Worm (Caenorhabditis elegans) whole organism, L1 larva: ENCODE results near the gene islo-1.

Source experiments
- C34B4.2 ChIP-seq: sonication (generic microtip); optimal IDR thresholded peaks from 2 replicates; lab custom pipeline; 2017; ENCODE audit warnings: mild to moderate bottlenecking, missing genetic modification characterization, missing compliant biosample characterization
- aha-1 ChIP-seq: fragments of 150-350 bp; optimal IDR thresholded peaks from 2 replicates; lab custom pipeline; 2014; ENCODE audit warnings: missing biosample characterization, missing genetic modification characterization
- aly-2 ChIP-seq: fragments of 150-350 bp; optimal IDR thresholded peaks from 2 replicates; lab custom pipeline; 2014; ENCODE audit warnings: missing biosample characterization, missing genetic modification characterization
- blmp-1 ChIP-seq: fragments of 150-350 bp; optimal IDR thresholded peaks from 2 replicates; lab custom pipeline; 2014; ENCODE audit warnings: missing biosample characterization, missing genetic modification characterization
- mdl-1 ChIP-seq, 2 experiments: fragments of 150-350 bp; optimal IDR thresholded peaks; 2 replicates each; lab custom pipeline; 2014 to 2017; ENCODE audit warnings: missing biosample characterization in 2 of 2, missing genetic modification characterization in 2 of 2, inconsistent platforms in 1 of 2
- mef-2 ChIP-seq: fragments of 150-350 bp; optimal IDR thresholded peaks from 2 replicates; lab custom pipeline; 2014; ENCODE audit warnings: missing biosample characterization, missing genetic modification characterization
- swsn-7 ChIP-seq: sonication (generic microtip); optimal IDR thresholded peaks from 2 replicates; lab custom pipeline; 2016; ENCODE audit warnings: missing genetic modification characterization, missing compliant biosample characterization
- tbx-2 ChIP-seq: sonication (generic microtip); optimal IDR thresholded peaks from 2 replicates; lab custom pipeline; 2016; ENCODE audit warnings: missing genetic modification characterization, missing compliant biosample characterization
- unc-86 ChIP-seq: sonication (generic microtip); optimal IDR thresholded peaks from 2 replicates; lab custom pipeline; 2016; ENCODE audit warnings: missing genetic modification characterization, missing compliant biosample characterization
- zag-1 ChIP-seq: fragments of 150-350 bp; optimal IDR thresholded peaks from 2 replicates; lab custom pipeline; 2014; ENCODE audit warnings: missing biosample characterization, missing genetic modification characterization
- ztf-11 ChIP-seq, 2 experiments: sonication (generic microtip); optimal IDR thresholded peaks; 2 replicates each; lab custom pipeline; 2016 to 2017; ENCODE audit warnings: missing genetic modification characterization in 2 of 2, missing biosample characterization in 1 of 2, missing compliant biosample characterization in 1 of 2

DNA sequence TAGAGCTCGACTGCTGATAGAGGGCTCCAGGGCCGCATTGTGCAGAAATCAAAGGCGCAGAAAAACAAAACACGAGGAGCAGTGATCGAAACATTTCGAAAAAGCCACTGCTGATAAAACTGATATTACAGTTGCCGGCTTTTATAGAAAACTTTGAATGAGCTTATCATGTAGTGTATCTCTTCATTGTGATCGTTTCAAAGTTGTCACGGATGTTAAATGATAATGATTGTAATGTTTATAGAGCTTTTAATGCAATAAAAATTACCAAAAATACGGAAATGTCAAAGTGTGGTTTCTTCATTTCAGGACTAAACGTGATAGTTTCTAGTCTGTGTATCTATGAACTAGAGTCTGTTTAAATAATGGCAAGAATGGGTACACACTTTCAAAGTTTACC is 32.5 kb downstream of the islo-1 start, which contains the start of gene clec-52:
- TF ChIP-seq ztf-11 (tag; optimal IDR thresholded peaks at IDR 0.05; lab: Kevin White, UChicago) (no peak), mdl-1 (tag; optimal IDR thresholded peaks at IDR 0.05; lab: Kevin White, UChicago) (no peak), zag-1 (tag; lab: Kevin White, UChicago) (no peak), unc-86 (tag; lab: Kevin White, UChicago) (no peak), tbx-2 (tag; lab: Kevin White, UChicago) (no peak), mef-2 (no peak), aly-2 (tag; lab: Kevin White, UChicago) (no peak), aha-1 (tag; lab: Kevin White, UChicago) (no peak), C34B4.2 (tag; lab: Kevin White, UChicago) (no peak), swsn-7 (no peak), blmp-1 (tag; lab: Kevin White, UChicago) (no peak)
